Worm (Caenorhabditis elegans): ENCODE measurements around the gene F19C7.4.

F19C7.4 gene

ce11 chrIV:4623852-4624251, 21.2 kb downstream of the F19C7.4 start:
- TF ChIP-seq zim-3 (tag; optimal IDR thresholded peaks at IDR 0.05) (no peak), egrh-3 (GFP tag; IDR thresholded peaks at IDR 0.05) (peak; percentile 62; the same call in 1 of the 2 replicates), zfh-2 (GFP tag; conservative IDR thresholded peaks at IDR 0.05) (peak; percentile 84)

- TF ChIP-seq Y53G8AR.9 (GFP tag; conservative IDR thresholded peaks at IDR 0.05) (no peak), ceh-27 (GFP tag; optimal IDR thresholded peaks at IDR 0.05) (no peak), athp-1 (tag; optimal IDR thresholded peaks at IDR 0.05) (no peak), F52B5.7 (tag; optimal IDR thresholded peaks at IDR 0.05) (no peak), dox-1 (GFP tag; IDR thresholded peaks at IDR 0.05) (no peak), dpff-1 (tag; optimal IDR thresholded peaks at IDR 0.05) (no peak), snpc-3.4 (tag; optimal IDR thresholded peaks at IDR 0.05) (no peak), ztf-18 (tag; optimal IDR thresholded peaks at IDR 0.05) (no peak), sdz-38 (tag; optimal IDR thresholded peaks at IDR 0.05) (no peak), attf-3 (GFP tag; conservative IDR thresholded peaks at IDR 0.05) (no peak), akir-1 (GFP tag; optimal IDR thresholded peaks at IDR 0.05) (no peak)
Observed at ce11 chrIV:4633393-4633792, 30.7 kb downstream of the F19C7.4 start, which contains the start of gene R105.1. R105.1 (plus strand) TSS chrIV:4633693.

ce11 chrIV:4636001-4636400, 33.3 kb downstream of the F19C7.4 start, which contains the start of gene R105.5:
R105.5 (plus strand) TSS chrIV:4636301.
- TF ChIP-seq athp-1 (tag; optimal IDR thresholded peaks at IDR 0.05) (no peak), pha-4 (tag; optimal IDR thresholded peaks at IDR 0.05) (no peak), F52B5.7 (tag; optimal IDR thresholded peaks at IDR 0.05) (no peak), pbrm-1 (GFP tag; IDR thresholded peaks at IDR 0.05) (no peak), Y79H2A.3 (GFP tag; conservative IDR thresholded peaks at IDR 0.05) (no peak), repo-1 (tag; optimal IDR thresholded peaks at IDR 0.05) (no peak), ztf-6 (GFP tag; IDR thresholded peaks at IDR 0.05) (no peak), rec-8 (tag; optimal IDR thresholded peaks at IDR 0.05) (no peak)

ce11 chrIV:4637840-4638239, 35.2 kb downstream of the F19C7.4 start, which contains the start of gene F19C7.8:
F19C7.8 (minus strand) TSS chrIV:4638095.
- TF ChIP-seq dpl-1 (GFP tag; optimal IDR thresholded peaks at IDR 0.05), result no peak
- no peak for TF ChIP-seq ztf-26 (tag; optimal IDR thresholded peaks at IDR 0.05)
- TF ChIP-seq ztf-6 (GFP tag; IDR thresholded peaks at IDR 0.05), result no peak
- TF ChIP-seq lin-26 (GFP tag; IDR thresholded peaks at IDR 0.05), result 0 out of 2 replicates have a peak, but pooled peaks have one; percentile 13
- no peak for TF ChIP-seq lsl-1 (GFP tag; optimal IDR thresholded peaks at IDR 0.05)
- no peak for TF ChIP-seq Y67H2A.10 (GFP tag; conservative IDR thresholded peaks at IDR 0.05)
- 0 out of 2 replicates have a peak, but pooled peaks have one; percentile 41 for TF ChIP-seq ztf-28 (GFP tag; IDR thresholded peaks at IDR 0.05)
- TF ChIP-seq athp-1 (tag; optimal IDR thresholded peaks at IDR 0.05), result no peak
- no peak for TF ChIP-seq F39B2.1 (GFP tag; IDR thresholded peaks at IDR 0.05)
- no peak for TF ChIP-seq unc-62 (GFP tag; optimal IDR thresholded peaks at IDR 0.05)

ce11 chrIV:4639352-4639751, 36.7 kb downstream of the F19C7.4 start:
- TF ChIP-seq hrde-1 (tag; optimal IDR thresholded peaks at IDR 0.05; ENCODE audit: borderline replicate concordance) (no peak), F22D6.2 (tag; optimal IDR thresholded peaks at IDR 0.05) (no peak), Y79H2A.3 (GFP tag; conservative IDR thresholded peaks at IDR 0.05) (no peak), ceh-91 (GFP tag; IDR thresholded peaks at IDR 0.05) (no peak), ama-1 (optimal IDR thresholded peaks at IDR 0.05) (no peak), ama-1 (GFP tag; optimal IDR thresholded peaks at IDR 0.05) (no peak), attf-5 (GFP tag; optimal IDR thresholded peaks at IDR 0.05) (no peak), F33H1.4 (GFP tag; IDR thresholded peaks at IDR 0.05) (no peak)
